Worm (Caenorhabditis elegans) whole organism, L1 larva: Measurements from ENCODE around the gene map-1.

ENCODE experiments used
- Y116A8C.19 ChIP-seq: sonication (generic microtip); optimal IDR thresholded peaks from 2 replicates; lab custom pipeline; 2016; ENCODE audit warnings: missing compliant biosample characterization, missing genetic modification characterization, borderline replicate concordance
- aly-2 ChIP-seq: fragments of 150-350 bp; optimal IDR thresholded peaks from 2 replicates; lab custom pipeline; 2014; ENCODE audit warnings: missing biosample characterization, missing genetic modification characterization
- ama-1 ChIP-seq: fragments of 150-350 bp; optimal IDR thresholded peaks from 2 replicates; lab custom pipeline; 2014
- ceh-88 ChIP-seq: fragments of 200-800 bp; sonication (Bioruptor generic); IDR thresholded peaks from 2 replicates; pipeline ENCODE4 v1.3.6; 2022; ENCODE audit warnings: missing genetic modification characterization, missing compliant biosample characterization
- ceh-90 ChIP-seq: sonication (generic microtip); optimal IDR thresholded peaks from 2 replicates; lab custom pipeline; 2016; ENCODE audit warnings: missing genetic modification characterization, missing compliant biosample characterization
- dpl-1 ChIP-seq, 3 experiments: fragments of 150-350 bp in 2 of 3; sonication (generic microtip) in 1 of 3; optimal IDR thresholded peaks; 2 replicates each; lab custom pipeline; 2014 to 2017; ENCODE audit warnings: missing biosample characterization in 3 of 3, missing genetic modification characterization in 3 of 3, missing genetic modification reagents in 3 of 3
- efl-1 ChIP-seq, 4 experiments: fragments of 150-350 bp; optimal IDR thresholded peaks in 3 of 4; peaks in 1 of 4; 1 replicate in 1 of 4; 2 replicates in 3 of 4; lab custom pipeline; 2014; ENCODE audit warnings: missing biosample characterization in 2 of 4, missing genetic modification characterization in 2 of 4, missing genetic modification reagents in 2 of 4
- egl-13 ChIP-seq: sonication (generic microtip); optimal IDR thresholded peaks from 2 replicates; lab custom pipeline; 2016; ENCODE audit warnings: missing genotype, missing genetic modification reagents, missing genetic modification characterization, missing compliant biosample characterization
- egl-27 ChIP-seq, 2 experiments: fragments of 150-350 bp in 1 of 2; sonication (generic microtip); optimal IDR thresholded peaks; 3 replicates each; lab custom pipeline; 2017 to 2018; ENCODE audit warnings: missing biosample characterization in 2 of 2, missing genetic modification characterization in 2 of 2, missing genetic modification reagents in 2 of 2
- fkh-4 ChIP-seq: sonication (generic microtip); optimal IDR thresholded peaks from 2 replicates; lab custom pipeline; 2016; ENCODE audit warnings: missing compliant biosample characterization, missing genetic modification characterization, borderline replicate concordance
- hlh-17 ChIP-seq: fragments of 200-800 bp; sonication (Bioruptor generic); optimal IDR thresholded peaks from 2 replicates; lab custom pipeline; 2018; ENCODE audit warnings: missing genetic modification characterization, mild to moderate bottlenecking, missing compliant biosample characterization, moderate library complexity, borderline replicate concordance
- isw-1 ChIP-seq: fragments of 200-800 bp; sonication (Bioruptor generic); IDR thresholded peaks from 2 replicates; pipeline ENCODE4 v1.3.6; 2022; ENCODE audit warnings: missing genetic modification characterization, missing compliant biosample characterization
- lin-14 ChIP-seq: fragments of 200-800 bp; sonication (Bioruptor generic); optimal IDR thresholded peaks from 2 replicates; lab custom pipeline; 2018; ENCODE audit warnings: mild to moderate bottlenecking, missing genetic modification characterization, moderate library complexity, missing compliant biosample characterization
- lin-15B ChIP-seq: fragments of 150-350 bp; sonication (generic microtip); optimal IDR thresholded peaks from 3 replicates; lab custom pipeline; 2014; ENCODE audit warnings: missing biosample characterization, missing genetic modification characterization
- lin-35 ChIP-seq, 2 experiments: fragments of 150-350 bp; optimal IDR thresholded peaks; 2 replicates each; lab custom pipeline; 2014; ENCODE audit warnings: missing biosample characterization in 2 of 2, missing genetic modification characterization in 2 of 2, missing genetic modification reagents in 2 of 2
- lsy-2 ChIP-seq, 2 experiments: fragments of 150-350 bp; optimal IDR thresholded peaks; 2 replicates each; lab custom pipeline; 2014; ENCODE audit warnings: missing biosample characterization in 2 of 2, missing genetic modification characterization in 2 of 2
- mab-9 ChIP-seq: fragments of 200-800 bp; sonication (Bioruptor generic); IDR thresholded peaks from 2 replicates; pipeline ENCODE4 v1.3.6; 2022; ENCODE audit warnings: missing genetic modification reagents, missing genetic modification characterization, missing compliant biosample characterization
- mep-1 ChIP-seq: fragments of 150-350 bp; optimal IDR thresholded peaks from 2 replicates; lab custom pipeline; 2014; ENCODE audit warnings: missing biosample characterization, missing genetic modification characterization
- nhr-20 ChIP-seq: sonication (generic microtip); optimal IDR thresholded peaks from 2 replicates; lab custom pipeline; 2016; ENCODE audit warnings: mild to moderate bottlenecking, missing genetic modification characterization, missing compliant biosample characterization
- nhr-47 ChIP-seq: sonication (generic microtip); optimal IDR thresholded peaks from 2 replicates; lab custom pipeline; 2016; ENCODE audit warnings: mild to moderate bottlenecking, missing genetic modification characterization, moderate library complexity, missing compliant biosample characterization
- nhr-71 ChIP-seq: sonication (generic microtip); optimal IDR thresholded peaks from 2 replicates; lab custom pipeline; 2016; ENCODE audit warnings: mild to moderate bottlenecking, missing genetic modification characterization, moderate library complexity, missing compliant biosample characterization
- nhr-77 ChIP-seq: fragments of 150-350 bp; optimal IDR thresholded peaks from 2 replicates; lab custom pipeline; 2014; ENCODE audit warnings: missing biosample characterization, missing genetic modification characterization
- nhr-85 ChIP-seq: sonication (generic microtip); peaks from one replicate; lab custom pipeline; 2016; ENCODE audit warnings: missing genetic modification characterization, inconsistent platforms, missing compliant biosample characterization
- nhr-90 ChIP-seq: sonication (generic microtip); optimal IDR thresholded peaks from 2 replicates; lab custom pipeline; 2016; ENCODE audit warnings: mild to moderate bottlenecking, missing genetic modification characterization, missing compliant biosample characterization; ENCODE audit not compliant: poor library complexity
- pax-3 ChIP-seq: fragments of 200-800 bp; sonication (Bioruptor generic); optimal IDR thresholded peaks from 2 replicates; lab custom pipeline; 2018; ENCODE audit warnings: mild to moderate bottlenecking, missing genetic modification characterization, moderate library complexity, missing compliant biosample characterization
- rnt-1 ChIP-seq: sonication (generic microtip); optimal IDR thresholded peaks from 2 replicates; lab custom pipeline; 2016; ENCODE audit warnings: mild to moderate bottlenecking, missing genetic modification characterization, moderate library complexity, missing compliant biosample characterization
- skn-1 ChIP-seq: fragments of 150-350 bp; optimal IDR thresholded peaks from 2 replicates; lab custom pipeline; 2014; ENCODE audit warnings: missing biosample characterization, missing genetic modification characterization
- snu-23 ChIP-seq: sonication (generic microtip); optimal IDR thresholded peaks from 2 replicates; lab custom pipeline; 2016; ENCODE audit warnings: missing genetic modification characterization, missing compliant biosample characterization
- tbx-2 ChIP-seq: sonication (generic microtip); optimal IDR thresholded peaks from 2 replicates; lab custom pipeline; 2016; ENCODE audit warnings: missing genetic modification characterization, missing compliant biosample characterization
- unc-86 ChIP-seq: sonication (generic microtip); optimal IDR thresholded peaks from 2 replicates; lab custom pipeline; 2016; ENCODE audit warnings: missing genetic modification characterization, missing compliant biosample characterization
- unc-98 ChIP-seq: fragments of 200-800 bp; sonication (Bioruptor generic); IDR thresholded peaks from 2 replicates; pipeline ENCODE4 v1.3.6; 2022; ENCODE audit warnings: missing genetic modification characterization, missing compliant biosample characterization
- vab-15 ChIP-seq: sonication (generic microtip); optimal IDR thresholded peaks from 2 replicates; lab custom pipeline; 2017; ENCODE audit warnings: missing genotype, mild to moderate bottlenecking, missing genetic modification characterization, missing compliant biosample characterization
- xbp-1 ChIP-seq: sonication (generic microtip); optimal IDR thresholded peaks from 2 replicates; lab custom pipeline; 2016; ENCODE audit warnings: missing genetic modification characterization, missing compliant biosample characterization
- zag-1 ChIP-seq: fragments of 150-350 bp; optimal IDR thresholded peaks from 2 replicates; lab custom pipeline; 2014; ENCODE audit warnings: missing biosample characterization, missing genetic modification characterization
- ztf-4 ChIP-seq: fragments of 150-350 bp; optimal IDR thresholded peaks from 2 replicates; lab custom pipeline; 2014; ENCODE audit warnings: missing biosample characterization, missing genetic modification characterization

Gene map-1

DNA sequence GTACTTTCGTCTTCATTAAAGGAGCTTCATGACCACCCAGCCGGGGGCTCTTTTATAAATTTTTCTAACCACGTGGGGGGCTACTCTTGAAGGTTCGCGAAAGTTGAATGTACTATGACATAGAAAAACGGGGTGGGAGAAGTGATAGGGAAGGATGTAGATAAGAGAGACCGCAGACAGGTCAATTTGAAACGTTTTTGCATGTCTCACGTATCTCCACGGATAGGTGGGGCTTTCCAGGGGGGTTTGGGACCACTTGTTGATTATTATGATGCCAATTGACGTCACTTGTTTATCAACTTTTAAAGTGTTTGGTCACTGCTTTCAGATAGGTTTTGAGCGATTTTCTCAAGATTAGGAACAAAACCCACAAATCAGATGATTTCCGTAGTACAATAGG, 39.1 kb downstream of the map-1 start (continued):
- TF ChIP-seq fkh-4 (tag; lab: Kevin White, UChicago) (no peak), efl-1 (optimal IDR thresholded peaks at IDR 0.05; lab: Kevin White, UChicago) (no peak), efl-1 (GFP tag; optimal IDR thresholded peaks at IDR 0.05 in 1 of 2; lab: Kevin White, UChicago) (no peak), Y116A8C.19 (tag; lab: Kevin White, UChicago) (no peak), isw-1 (GFP tag; lab: Robert Waterston, UW) (no peak), vab-15 (no peak), nhr-77 (no peak), hlh-17 (GFP tag; lab: Kevin White, UChicago) (no peak), unc-98 (GFP tag; lab: Robert Waterston, UW) (0 out of 2 replicates have a peak, but pooled peaks have one; percentile 27), xbp-1 (tag; lab: Kevin White, UChicago) (no peak), skn-1 (tag; lab: Kevin White, UChicago) (no peak), ceh-90 (no peak), rnt-1 (peak; percentile 26)

DNA sequence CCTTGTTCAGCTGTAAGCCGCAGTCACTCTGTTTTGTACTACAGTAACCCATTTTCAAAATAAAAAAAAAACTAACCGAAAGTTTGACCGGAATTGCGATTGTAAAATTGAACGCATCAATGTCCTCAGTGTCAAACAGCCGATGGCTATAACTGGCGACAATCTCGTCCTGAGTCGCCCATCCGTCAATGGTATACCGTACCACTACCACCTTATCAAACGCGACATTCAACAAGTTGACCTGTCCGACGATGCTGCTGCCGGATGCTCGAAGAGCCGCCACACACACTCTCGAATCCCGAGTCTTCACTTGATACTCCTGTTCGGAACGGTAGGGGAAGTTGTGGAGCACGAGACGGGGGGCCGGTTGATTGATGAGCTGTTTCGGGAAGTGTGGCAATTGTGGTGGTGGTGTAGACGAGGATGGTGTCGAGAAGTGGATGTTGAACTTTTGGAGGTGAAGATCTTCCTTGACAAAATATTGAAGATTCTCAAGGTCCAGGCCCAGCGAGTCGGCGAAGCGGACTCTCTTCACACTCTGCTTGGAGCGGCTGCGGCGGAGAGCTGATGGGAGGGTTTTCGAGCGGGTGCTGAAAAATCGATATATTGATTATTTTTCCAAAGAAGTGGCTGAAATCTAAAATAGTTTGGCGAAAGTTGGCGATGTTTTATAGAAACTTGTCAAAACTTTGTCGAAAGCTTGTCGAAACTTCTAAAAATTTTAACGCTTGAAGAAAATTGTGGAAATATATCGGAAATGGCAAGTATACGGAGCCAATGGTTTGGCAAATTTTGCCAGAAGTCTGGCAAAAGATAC, 40.1 kb downstream of the map-1 start:
- TF ChIP-seq nhr-85 (tag; lab: Kevin White, UChicago), result peak; percentile 7
- TF ChIP-seq mep-1, result no peak
- peak; percentile 37; the same call in 1 of the 2 replicates for TF ChIP-seq mab-9 (GFP tag; lab: Robert Waterston, UW)

DNA sequence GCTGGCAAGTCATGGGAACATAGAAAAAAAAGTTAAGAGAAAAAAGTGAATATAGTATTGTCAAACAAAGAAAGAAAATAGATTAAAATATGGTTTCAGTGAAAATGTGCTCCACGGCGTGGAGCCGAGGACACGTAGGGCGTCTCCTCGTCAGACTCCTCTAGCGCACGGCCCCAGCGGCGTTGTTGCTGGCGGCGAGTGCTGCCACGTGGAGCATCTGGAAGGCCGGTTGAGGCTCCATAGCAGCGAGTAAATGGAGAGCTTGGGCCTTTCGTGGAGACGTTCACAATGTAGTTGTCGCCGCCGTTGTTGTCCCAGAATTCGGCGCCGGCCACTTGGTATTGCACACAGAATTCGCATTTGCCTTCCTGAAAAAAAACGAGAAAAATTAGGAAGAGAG, 41.2 kb downstream of the map-1 start:
- TF ChIP-seq isw-1 (GFP tag; lab: Robert Waterston, UW), result no peak
- no peak for TF ChIP-seq efl-1 (optimal IDR thresholded peaks at IDR 0.05; lab: Kevin White, UChicago)
- peak in 1 of 2 experiments; percentile 39 for TF ChIP-seq efl-1 (GFP tag; optimal IDR thresholded peaks at IDR 0.05 in 1 of 2; lab: Kevin White, UChicago)
- TF ChIP-seq, all 84 proteins: peak for 1

DNA sequence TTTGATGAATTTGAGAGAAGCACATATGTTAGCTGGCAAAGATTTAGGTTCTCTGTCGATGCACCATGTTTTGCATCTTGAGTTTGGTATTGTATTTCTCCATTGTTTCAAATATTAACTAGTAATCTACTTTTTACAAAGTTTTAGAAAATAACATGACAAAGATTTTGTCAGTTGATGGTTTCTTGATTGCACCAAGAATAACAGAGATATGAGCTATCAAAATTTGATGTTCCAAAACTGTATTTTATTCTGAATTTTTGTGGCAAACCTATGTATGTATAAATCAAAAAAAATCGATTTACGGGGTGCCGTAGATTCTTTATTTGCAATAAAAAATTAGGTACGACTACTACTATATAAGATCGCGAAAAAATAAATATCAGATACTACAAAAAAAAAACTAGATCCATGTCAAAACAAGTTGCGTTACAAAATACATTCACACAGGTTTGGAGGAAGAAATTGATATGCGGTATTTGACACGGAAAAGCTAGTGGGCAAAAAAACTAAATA, 41.7 kb downstream of the map-1 start:
- TF ChIP-seq dpl-1 (GFP tag; optimal IDR thresholded peaks at IDR 0.05; lab: Kevin White, UChicago), result no peak
- TF ChIP-seq nhr-90 (tag; lab: Kevin White, UChicago), result peak; percentile 13
- peak; percentile 9 for TF ChIP-seq nhr-47 (tag; lab: Kevin White, UChicago)
- TF ChIP-seq lin-35 (GFP tag; optimal IDR thresholded peaks at IDR 0.05; lab: Kevin White, UChicago), result no peak
- no peak for TF ChIP-seq isw-1 (GFP tag; lab: Robert Waterston, UW)
- TF ChIP-seq lsy-2 (tag; optimal IDR thresholded peaks at IDR 0.05; lab: Kevin White, UChicago), result peak in 1 of 2 experiments; percentile 66
- TF ChIP-seq tbx-2, result peak; percentile 18
- TF ChIP-seq hlh-17 (GFP tag; lab: Kevin White, UChicago), result no peak
- TF ChIP-seq lin-14 (GFP tag; lab: Kevin White, UChicago), result peak; percentile 13
- no peak for TF ChIP-seq egl-27 (tag; optimal IDR thresholded peaks at IDR 0.05; lab: Kevin White, UChicago)
- TF ChIP-seq pax-3, result peak; percentile 19
- 0 out of 2 replicates have a peak, but pooled peaks have one; percentile 32 for TF ChIP-seq ceh-88 (GFP tag; lab: Robert Waterston, UW)
- peak; percentile 32 for TF ChIP-seq snu-23 (GFP tag; lab: Kevin White, UChicago)
- TF ChIP-seq unc-86, result no peak
- no peak for TF ChIP-seq egl-13 (tag; lab: Kevin White, UChicago)
- TF ChIP-seq mep-1, result peak; percentile 6
- TF ChIP-seq zag-1, result no peak
- TF ChIP-seq aly-2 (tag; lab: Kevin White, UChicago), result peak; percentile 83
- TF ChIP-seq nhr-71 (tag; lab: Kevin White, UChicago), result peak; percentile 61
- TF ChIP-seq nhr-20 (tag; lab: Kevin White, UChicago), result peak; percentile 8
- TF ChIP-seq efl-1 (optimal IDR thresholded peaks at IDR 0.05; lab: Kevin White, UChicago), result no peak
- TF ChIP-seq efl-1 (GFP tag; optimal IDR thresholded peaks at IDR 0.05 in 1 of 2; lab: Kevin White, UChicago), result peak in 1 of 2 experiments; percentile 79
- TF ChIP-seq lin-15B (tag; lab: Kevin White, UChicago), result no peak
- TF ChIP-seq ama-1 (lab: Kevin White, UChicago), result peak; percentile 26
- TF ChIP-seq ztf-4 (tag; lab: Kevin White, UChicago), result peak; percentile 90
- TF ChIP-seq nhr-85 (tag; lab: Kevin White, UChicago), result peak; percentile 62
